Worm (Caenorhabditis elegans) whole organism, L4/young adult: ENCODE data around the gene msp-58.

Experiments used
- W03F9.2 ChIP-seq: fragments of 150-350 bp; optimal IDR thresholded peaks from 2 replicates; lab custom pipeline; 2014; ENCODE audit warnings: missing biosample characterization, missing genetic modification characterization
- him-1 ChIP-seq: sonication (generic microtip); optimal IDR thresholded peaks from 2 replicates; lab custom pipeline; 2016; ENCODE audit warnings: missing genotype, missing genetic modification reagents, missing genetic modification characterization, missing compliant biosample characterization

ce11 chrIV:5294467-5294866, 13.9 kb upstream of the msp-58 start:
- TF ChIP-seq W03F9.2 (tag; lab: Kevin White, UChicago) (no peak), him-1 (tag; lab: Kevin White, UChicago) (no peak)
